Fruit fly (Drosophila melanogaster) whole organism, prepupa: ENCODE data around the gene TwdlX.

ENCODE experiments used
- CG10669 ChIP-seq: fragments of 200-800 bp; sonication (Bioruptor generic); optimal IDR thresholded peaks from 3 replicates; lab custom pipeline; 2018; ENCODE audit warnings: missing biosample characterization, mild to moderate bottlenecking, missing genetic modification characterization, moderate library complexity
- CG11902 ChIP-seq: fragments of 200-800 bp; sonication (Bioruptor generic); optimal IDR thresholded peaks from 3 replicates; lab custom pipeline; 2016; ENCODE audit warnings: missing biosample characterization, missing genetic modification characterization
- CG15336 ChIP-seq: fragments of 200-800 bp; sonication (Bioruptor generic); IDR thresholded peaks from 2 replicates; pipeline ENCODE4 v1.3.6; 2022; ENCODE audit warnings: missing biosample characterization, missing genetic modification characterization
- CG31627 ChIP-seq: fragments of 200-800 bp; sonication (Bioruptor generic); optimal IDR thresholded peaks from 3 replicates; lab custom pipeline; 2016; ENCODE audit warnings: missing biosample characterization, missing genetic modification characterization
- CG32006 ChIP-seq: fragments of 200-800 bp; sonication (Bioruptor generic); optimal IDR thresholded peaks from 3 replicates; lab custom pipeline; 2017; ENCODE audit warnings: missing biosample characterization, mild to moderate bottlenecking, missing genetic modification characterization
- Gug ChIP-seq: fragments of 200-800 bp; sonication (Bioruptor generic); IDR thresholded peaks from 2 replicates; pipeline ENCODE4 v1.3.6; 2022; ENCODE audit warnings: missing biosample characterization, missing genetic modification characterization
- OdsH ChIP-seq: fragments of 200-800 bp; sonication (Bioruptor generic); optimal IDR thresholded peaks from 3 replicates; lab custom pipeline; 2016; ENCODE audit warnings: missing biosample characterization, missing genetic modification characterization
- spab ChIP-seq: fragments of 200-800 bp; sonication (Bioruptor generic); optimal IDR thresholded peaks from 2 replicates; lab custom pipeline; 2017; ENCODE audit warnings: missing biosample characterization, mild to moderate bottlenecking, missing genetic modification characterization, missing genetic modification reagents
- ss ChIP-seq, 2 experiments: fragments of 200-800 bp; sonication (Bioruptor generic); optimal IDR thresholded peaks; 2 replicates in 1 of 2; 3 replicates in 1 of 2; lab custom pipeline; 2017 to 2018; ENCODE audit warnings: mild to moderate bottlenecking in 2 of 2, missing biosample characterization in 2 of 2, missing genetic modification characterization in 2 of 2, moderate library complexity in 1 of 2

DNA sequence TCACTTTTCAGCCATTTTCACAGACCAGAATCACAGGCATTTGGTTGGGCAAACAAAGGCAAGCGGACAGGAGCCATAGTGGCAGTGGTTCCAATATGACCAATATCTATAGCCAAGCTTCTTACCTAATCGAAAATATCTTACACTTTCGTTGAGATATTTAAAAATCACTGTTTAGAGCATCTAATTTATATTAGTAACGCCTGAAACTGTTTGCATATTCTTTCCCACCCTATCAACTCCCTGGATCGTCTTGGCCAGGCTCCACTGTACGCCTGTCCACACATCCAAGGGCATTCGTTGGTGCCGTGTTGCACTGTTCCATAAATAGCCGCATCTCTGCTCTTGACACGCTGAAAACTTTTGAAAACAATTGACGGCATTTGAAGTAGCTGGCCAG, 40.4 kb upstream of the TwdlX start:
- no peak for TF ChIP-seq spab
- no peak for TF ChIP-seq CG31627 (GFP tag; lab: Kevin White, UChicago)
- peak; percentile 16; the same call in 1 of the 2 replicates for TF ChIP-seq Gug (GFP tag; lab: Robert Waterston, UW)
- no peak for TF ChIP-seq CG10669
- peak; percentile 48; the same call in 1 of the 2 replicates for TF ChIP-seq CG15336 (GFP tag; lab: Robert Waterston, UW)
- TF ChIP-seq OdsH: peak; percentile 15
- TF ChIP-seq ss (GFP tag; optimal IDR thresholded peaks at IDR 0.05; lab: Kevin White, UChicago): no peak
- peak; percentile 17 for TF ChIP-seq CG32006
- no peak for TF ChIP-seq CG11902 (GFP tag; lab: Kevin White, UChicago)
